Worm (Caenorhabditis elegans): ENCODE measurements around the gene C06C6.7.

DNA sequence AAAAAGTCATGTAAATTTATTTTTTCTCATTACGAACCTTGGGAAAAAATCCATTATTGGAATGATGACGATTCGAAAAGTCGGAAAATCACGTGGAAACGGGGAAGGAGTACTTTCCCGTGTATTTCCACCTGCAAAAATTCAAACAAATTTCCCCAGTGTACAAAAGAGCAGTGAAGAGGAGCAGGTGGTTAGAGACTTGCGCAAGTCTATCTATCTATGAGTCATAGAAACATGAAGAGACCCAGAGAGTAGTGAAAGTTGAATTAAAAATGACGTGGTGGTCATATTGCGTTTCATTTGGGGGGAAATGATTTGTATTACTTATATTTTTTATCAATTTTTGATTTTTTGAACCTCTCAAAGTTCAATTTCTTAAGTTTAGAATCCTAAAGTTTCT, 8.5 kb downstream of the C06C6.7 start, which contains the start of gene nhr-50:
- TF ChIP-seq lin-39 (tag; optimal IDR thresholded peaks at IDR 0.05) (no peak), zag-1 (tag; optimal IDR thresholded peaks at IDR 0.05) (no peak), ztf-4 (tag; optimal IDR thresholded peaks at IDR 0.05) (no peak), lin-15B (tag; optimal IDR thresholded peaks at IDR 0.05) (no peak), nhr-237 (tag; optimal IDR thresholded peaks at IDR 0.05) (peak; percentile 18), lsy-2 (tag; optimal IDR thresholded peaks at IDR 0.05) (peak; percentile 2 to 43), elt-3 (tag; optimal IDR thresholded peaks at IDR 0.05) (peak in 1 of 6 experiments; percentile 21), unc-62 (GFP tag; optimal IDR thresholded peaks at IDR 0.05) (no peak), nhr-11 (tag; optimal IDR thresholded peaks at IDR 0.05) (no peak), hlh-17 (GFP tag; optimal IDR thresholded peaks at IDR 0.05; ENCODE audit: borderline replicate concordance) (no peak), fos-1 (tag; optimal IDR thresholded peaks at IDR 0.05) (peak; percentile 91), ceh-82 (tag; optimal IDR thresholded peaks at IDR 0.05) (peak in 2 of 3 experiments; percentile 16 to 49), skn-1 (tag; optimal IDR thresholded peaks at IDR 0.05) (peak; percentile 69), blmp-1 (tag; optimal IDR thresholded peaks at IDR 0.05) (peak; percentile 88)
